Worm (Caenorhabditis elegans) whole organism, early embryonic: ENCODE data around the gene B0244.7.

ENCODE experiments used
- B0310.2 ChIP-seq: sonication (generic microtip); optimal IDR thresholded peaks from 2 replicates; lab custom pipeline; 2016; ENCODE audit warnings: mild to moderate bottlenecking, missing genetic modification characterization, missing compliant biosample characterization
- F13C5.2 ChIP-seq: sonication (generic microtip); optimal IDR thresholded peaks from 2 replicates; lab custom pipeline; 2017; ENCODE audit warnings: mild to moderate bottlenecking, missing genetic modification characterization, inconsistent platforms, missing compliant biosample characterization
- aly-1 ChIP-seq: sonication (generic microtip); optimal IDR thresholded peaks from 2 replicates; lab custom pipeline; 2016; ENCODE audit warnings: missing genetic modification characterization, missing compliant biosample characterization
- ama-1 ChIP-seq: fragments of 150-350 bp; optimal IDR thresholded peaks from 2 replicates; lab custom pipeline; 2014
- ceh-13 ChIP-seq: fragments of 200-800 bp; sonication (Bioruptor generic); optimal IDR thresholded peaks from 2 replicates; lab custom pipeline; 2018; ENCODE audit warnings: mild to moderate bottlenecking, missing genetic modification characterization, missing compliant biosample characterization
- ceh-36 ChIP-seq: sonication (generic microtip); optimal IDR thresholded peaks from 2 replicates; lab custom pipeline; 2016; ENCODE audit warnings: missing genetic modification characterization, inconsistent platforms, missing compliant biosample characterization
- ets-7 ChIP-seq: sonication (generic microtip); optimal IDR thresholded peaks from 2 replicates; lab custom pipeline; 2016; ENCODE audit warnings: missing genotype, missing genetic modification characterization, missing compliant biosample characterization
- flt-1 ChIP-seq: fragments of 200-800 bp; sonication (Bioruptor generic); IDR thresholded peaks from 2 replicates; pipeline ENCODE4 v1.3.6; 2022; ENCODE audit warnings: missing genetic modification characterization, missing compliant biosample characterization
- hmbx-1 ChIP-seq: sonication (generic microtip); optimal IDR thresholded peaks from 2 replicates; lab custom pipeline; 2016; ENCODE audit warnings: mild to moderate bottlenecking, missing genetic modification characterization, missing compliant biosample characterization
- hmg-4 ChIP-seq: fragments of 200-800 bp; sonication (Bioruptor generic); optimal IDR thresholded peaks from 2 replicates; lab custom pipeline; 2018; ENCODE audit warnings: mild to moderate bottlenecking, missing genetic modification characterization, missing compliant biosample characterization
- hnd-1 ChIP-seq: sonication (generic microtip); optimal IDR thresholded peaks from 2 replicates; lab custom pipeline; 2016; ENCODE audit warnings: missing genetic modification characterization, missing compliant biosample characterization
- pes-1 ChIP-seq: fragments of 200-800 bp; sonication (Bioruptor generic); IDR thresholded peaks from 2 replicates; pipeline ENCODE4 v1.3.6; 2022; ENCODE audit warnings: missing genetic modification reagents, missing genetic modification characterization, missing compliant biosample characterization
- scrt-1 ChIP-seq: fragments of 200-800 bp; sonication (Bioruptor generic); IDR thresholded peaks from 2 replicates; pipeline ENCODE4 v1.3.6; 2022; ENCODE audit warnings: missing genetic modification characterization, missing compliant biosample characterization
- sea-1 ChIP-seq: fragments of 200-800 bp; sonication (Bioruptor generic); conservative IDR thresholded peaks from 2 replicates; pipeline ENCODE4 v1.3.6; 2022; ENCODE audit warnings: missing genetic modification characterization, missing compliant biosample characterization
- tbx-11 ChIP-seq: fragments of 200-800 bp; sonication (Bioruptor generic); IDR thresholded peaks from 2 replicates; pipeline ENCODE4 v1.3.6; 2022; ENCODE audit warnings: missing genetic modification characterization, missing compliant biosample characterization
- tbx-37 ChIP-seq: fragments of 200-800 bp; sonication (Bioruptor generic); conservative IDR thresholded peaks from 2 replicates; pipeline ENCODE4 v1.3.6; 2022; ENCODE audit warnings: missing genetic modification reagents, missing genetic modification characterization, missing compliant biosample characterization
- tra-4 ChIP-seq: sonication (generic microtip); optimal IDR thresholded peaks from 2 replicates; lab custom pipeline; 2017; ENCODE audit warnings: missing genetic modification characterization, missing compliant biosample characterization

The B0244.7 gene

DNA sequence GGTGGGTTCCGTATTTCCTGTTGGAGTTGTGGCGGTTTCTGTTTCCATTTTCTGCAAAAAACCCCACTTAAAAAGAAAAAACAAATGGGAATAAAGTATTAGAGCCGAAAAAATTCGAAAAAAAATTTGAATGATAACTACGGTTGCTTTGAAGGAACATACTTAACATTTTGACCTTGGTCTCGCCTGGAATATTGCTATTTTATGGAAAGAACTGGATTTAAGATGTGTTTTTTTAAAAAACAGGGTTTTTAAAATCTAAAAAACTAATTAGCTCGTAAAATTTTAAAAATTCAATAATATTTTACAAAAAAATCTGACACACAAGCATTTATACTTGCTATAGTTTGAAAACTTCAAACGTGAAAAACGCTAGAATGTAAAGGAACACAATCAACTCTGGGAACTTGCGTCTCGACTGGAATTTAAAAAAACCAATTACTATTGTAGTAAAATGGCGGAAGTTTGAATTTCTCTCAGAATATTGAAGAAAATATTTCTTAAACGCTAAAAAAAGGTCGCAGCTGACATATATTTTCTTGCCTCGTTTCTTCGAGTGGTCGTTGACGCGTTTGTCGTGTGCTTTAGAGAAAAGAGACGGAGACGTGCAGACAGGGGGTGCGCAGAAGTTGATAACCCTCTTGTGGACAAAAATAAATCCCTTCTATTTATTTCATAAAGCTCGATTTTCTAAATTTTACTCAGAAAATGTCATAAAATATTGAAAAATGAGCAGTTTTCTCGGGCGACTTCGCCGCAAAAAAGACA is 33.2 kb upstream of the B0244.7 start, which contains the start of the genes lgg-3 and rgs-5:
TSS of gene lgg-3 (minus strand) at position 51 of the 768 bp plus-strand sequence.
TSS of gene rgs-5 (plus strand) at position 593 of the 768 bp plus-strand sequence.
- TF ChIP-seq scrt-1 (GFP tag; lab: Robert Waterston, UW) (no peak), tra-4 (tag; lab: Kevin White, UChicago) (no peak), B0310.2 (no peak), pes-1 (GFP tag; lab: Robert Waterston, UW) (no peak), hmbx-1 (tag; lab: Kevin White, UChicago) (no peak), ceh-36 (tag; lab: Kevin White, UChicago) (no peak)

DNA sequence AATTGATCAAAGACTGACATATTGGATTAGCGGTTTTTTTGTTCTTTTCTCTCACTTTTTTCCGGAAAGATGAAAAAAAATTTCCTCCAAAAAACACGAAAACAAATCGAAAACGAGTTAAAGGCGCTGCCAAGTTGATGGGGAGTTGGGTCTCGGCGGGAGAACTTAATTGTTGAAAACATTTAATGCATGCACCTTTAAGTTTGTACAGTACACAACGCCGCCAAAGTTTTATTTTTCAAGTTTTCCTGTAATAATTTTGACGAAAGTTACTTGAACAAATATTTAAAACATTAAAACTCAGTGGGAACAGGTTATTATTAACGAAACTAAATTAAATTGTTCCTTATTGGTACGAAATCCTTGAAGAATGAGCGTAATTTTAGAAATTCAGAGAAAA is 29.8 kb upstream of the B0244.7 start:
- no peak for TF ChIP-seq hmg-4 (GFP tag; lab: Kevin White, UChicago)
- no peak for TF ChIP-seq scrt-1 (GFP tag; lab: Robert Waterston, UW)
- TF ChIP-seq hmbx-1 (tag; lab: Kevin White, UChicago), result no peak
- TF ChIP-seq flt-1 (GFP tag; lab: Robert Waterston, UW), result no peak
- TF ChIP-seq ets-7 (tag; lab: Kevin White, UChicago), result no peak
- TF ChIP-seq pes-1 (GFP tag; lab: Robert Waterston, UW), result no peak
- TF ChIP-seq tra-4 (tag; lab: Kevin White, UChicago), result no peak
- TF ChIP-seq ceh-36 (tag; lab: Kevin White, UChicago), result no peak
- no peak for TF ChIP-seq ama-1
- no peak for TF ChIP-seq B0310.2

DNA sequence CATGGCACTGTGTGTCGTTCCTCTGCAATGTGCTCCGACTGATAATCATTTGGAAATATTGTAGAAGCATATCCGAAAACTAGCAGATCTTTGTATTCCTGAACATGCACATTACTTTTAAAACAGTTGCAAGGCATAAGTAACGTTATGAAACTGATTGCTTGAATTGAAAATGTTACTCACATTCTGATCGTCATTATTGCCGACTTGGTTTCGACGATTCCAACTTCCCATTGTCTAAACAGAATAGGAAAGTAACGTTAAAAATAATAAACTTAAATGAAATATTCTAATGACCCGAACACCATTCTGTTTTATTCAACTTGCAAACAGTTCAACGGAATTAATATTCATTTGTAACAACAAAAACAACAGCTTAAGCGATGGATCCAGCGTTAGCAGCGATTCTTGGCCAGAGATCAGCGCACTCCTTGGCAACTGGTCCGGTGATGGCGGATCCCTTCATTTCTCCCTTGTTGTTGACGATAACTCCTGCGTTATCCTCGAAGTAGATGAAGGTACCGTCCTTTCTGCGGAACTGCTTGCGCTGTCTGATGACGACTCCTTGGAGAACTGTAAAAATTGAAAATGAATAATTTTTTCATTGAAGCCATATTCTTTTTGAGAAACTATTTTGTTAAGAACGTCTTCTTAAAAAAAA is 25.9 kb upstream of the B0244.7 start, which contains the start of gene swp-1:
TSS of gene swp-1 (minus strand) at position 298 of the 661 bp plus-strand sequence.
- TF ChIP-seq F13C5.2 (tag; lab: Kevin White, UChicago) (no peak), ama-1 (peak; percentile 5), ceh-36 (tag; lab: Kevin White, UChicago) (no peak), ceh-13 (GFP tag; lab: Kevin White, UChicago) (no peak), B0310.2 (no peak), aly-1 (tag; lab: Kevin White, UChicago) (no peak), hmbx-1 (tag; lab: Kevin White, UChicago) (no peak)

DNA sequence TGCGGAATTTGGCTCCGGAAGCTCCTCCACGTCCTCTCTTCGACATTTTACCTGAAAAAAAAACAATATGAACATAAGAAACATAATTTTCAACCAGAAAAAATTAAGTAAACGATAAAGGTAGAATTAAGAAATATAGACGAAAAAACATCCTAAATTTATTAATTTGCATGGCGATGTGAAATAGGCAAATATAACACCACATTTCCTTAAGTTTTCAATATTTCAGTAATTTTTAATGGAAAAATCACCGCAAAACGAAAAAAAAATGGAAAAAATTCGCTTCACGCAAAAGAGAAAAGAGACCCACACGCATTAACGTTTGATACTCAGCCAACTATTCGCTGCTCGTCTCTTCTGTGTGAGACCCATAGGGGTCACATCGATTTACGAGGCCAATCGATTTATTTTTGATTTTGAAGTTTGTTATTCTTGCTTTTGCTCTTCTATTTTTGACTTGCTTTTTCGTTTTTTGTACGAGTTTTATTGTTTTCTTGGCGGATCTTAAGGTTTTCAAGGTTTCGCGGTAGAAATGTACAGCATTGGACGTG is 25.1 kb upstream of the B0244.7 start, which contains the start of gene rpl-23:
TSS of gene rpl-23 (minus strand) at position 51 of the 551 bp plus-strand sequence.
- TF ChIP-seq F13C5.2 (tag; lab: Kevin White, UChicago), result peak; percentile 54
- no peak for TF ChIP-seq ets-7 (tag; lab: Kevin White, UChicago)
- 0 out of 2 replicates have a peak, but pooled peaks have one; percentile 14 for TF ChIP-seq tbx-37 (GFP tag; lab: Robert Waterston, UW)
- TF ChIP-seq sea-1, result no peak
- TF ChIP-seq ceh-13 (GFP tag; lab: Kevin White, UChicago), result no peak

DNA sequence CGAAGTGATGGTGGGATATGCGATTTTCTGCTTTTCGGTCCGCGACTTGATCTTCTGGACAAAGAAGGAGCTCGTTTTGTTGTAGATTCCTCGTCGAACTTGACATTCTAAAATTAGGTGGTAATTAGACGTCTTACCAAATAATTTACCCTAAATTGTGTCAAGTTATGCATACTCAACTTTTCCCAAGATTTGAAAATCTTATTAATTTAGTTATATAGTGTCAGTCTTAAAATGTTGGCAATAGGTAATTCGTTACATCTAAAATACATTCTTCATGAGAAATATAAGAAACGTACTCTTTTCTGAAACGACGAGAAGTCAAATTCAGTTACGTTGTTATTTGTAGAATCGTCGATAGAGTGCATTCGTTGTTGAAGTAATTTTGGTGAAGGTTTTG is 23.8 kb upstream of the B0244.7 start:
- TF ChIP-seq tra-4 (tag; lab: Kevin White, UChicago), result no peak
- no peak for TF ChIP-seq F13C5.2 (tag; lab: Kevin White, UChicago)
- TF ChIP-seq hmbx-1 (tag; lab: Kevin White, UChicago), result no peak
- no peak for TF ChIP-seq scrt-1 (GFP tag; lab: Robert Waterston, UW)
- TF ChIP-seq pes-1 (GFP tag; lab: Robert Waterston, UW), result no peak
- TF ChIP-seq B0310.2, result no peak
- no peak for TF ChIP-seq hnd-1
- TF ChIP-seq hmg-4 (GFP tag; lab: Kevin White, UChicago), result no peak
- no peak for TF ChIP-seq ceh-36 (tag; lab: Kevin White, UChicago)
- TF ChIP-seq ets-7 (tag; lab: Kevin White, UChicago), result no peak
- TF ChIP-seq ama-1, result no peak
- no peak for TF ChIP-seq ceh-13 (GFP tag; lab: Kevin White, UChicago)
- no peak for TF ChIP-seq flt-1 (GFP tag; lab: Robert Waterston, UW)
- TF ChIP-seq sea-1, result no peak
- TF ChIP-seq aly-1 (tag; lab: Kevin White, UChicago), result no peak
- no peak for TF ChIP-seq tbx-11 (GFP tag; lab: Robert Waterston, UW)
- TF ChIP-seq tbx-37 (GFP tag; lab: Robert Waterston, UW), result no peak

DNA sequence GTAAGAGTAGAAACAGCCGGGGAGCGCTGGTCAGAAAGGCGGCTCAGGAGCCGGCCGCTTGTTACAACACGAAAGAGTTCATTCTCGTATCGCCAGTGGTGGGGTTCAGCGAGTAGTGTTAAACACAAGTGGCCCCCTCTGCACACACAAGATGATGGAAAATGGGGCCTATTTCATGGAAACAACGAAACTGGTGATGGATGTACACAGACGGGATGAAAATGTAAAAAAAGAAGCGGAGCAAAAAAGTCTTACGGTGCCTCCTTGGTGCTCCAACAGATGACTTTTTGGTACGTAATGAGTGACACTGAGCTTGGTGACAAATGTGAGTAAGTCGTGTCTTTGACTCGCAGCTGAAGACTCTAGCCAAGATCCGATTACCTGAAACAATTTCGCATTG is 23.3 kb upstream of the B0244.7 start:
- TF ChIP-seq tra-4 (tag; lab: Kevin White, UChicago) (no peak), ceh-13 (GFP tag; lab: Kevin White, UChicago) (no peak), tbx-37 (GFP tag; lab: Robert Waterston, UW) (no peak), aly-1 (tag; lab: Kevin White, UChicago) (no peak), hnd-1 (no peak), sea-1 (no peak), ceh-36 (tag; lab: Kevin White, UChicago) (no peak), hmbx-1 (tag; lab: Kevin White, UChicago) (no peak), B0310.2 (no peak), flt-1 (GFP tag; lab: Robert Waterston, UW) (no peak), tbx-11 (GFP tag; lab: Robert Waterston, UW) (no peak), hmg-4 (GFP tag; lab: Kevin White, UChicago) (no peak), ama-1 (no peak), F13C5.2 (tag; lab: Kevin White, UChicago) (no peak), scrt-1 (GFP tag; lab: Robert Waterston, UW) (no peak), pes-1 (GFP tag; lab: Robert Waterston, UW) (no peak), ets-7 (tag; lab: Kevin White, UChicago) (no peak)
